Worm (Caenorhabditis elegans) whole organism, late embryonic: ENCODE results near the gene fbxa-65.

Experiments
- ceh-2 ChIP-seq: sonication (generic microtip); optimal IDR thresholded peaks from 2 replicates; lab custom pipeline; 2016; ENCODE audit warnings: missing genotype, missing genetic modification characterization, missing compliant biosample characterization
- ceh-34 ChIP-seq: sonication (generic microtip); optimal IDR thresholded peaks from 2 replicates; lab custom pipeline; 2016; ENCODE audit warnings: mild to moderate bottlenecking, missing genetic modification characterization, missing compliant biosample characterization
- ceh-45 ChIP-seq: fragments of 200-800 bp; sonication (Bioruptor generic); IDR thresholded peaks from 2 replicates; pipeline ENCODE4 v1.3.6; 2022; ENCODE audit warnings: missing genetic modification reagents, missing genetic modification characterization, missing compliant biosample characterization
- eyg-1 ChIP-seq: sonication (generic microtip); optimal IDR thresholded peaks from 2 replicates; lab custom pipeline; 2016; ENCODE audit warnings: missing genotype, missing genetic modification characterization, missing compliant biosample characterization
- fkh-10 ChIP-seq: fragments of 150-350 bp; optimal IDR thresholded peaks from 2 replicates; lab custom pipeline; 2014; ENCODE audit warnings: missing biosample characterization, missing genetic modification reagents, missing genetic modification characterization
- hlh-13 ChIP-seq: fragments of 200-800 bp; sonication (Bioruptor generic); optimal IDR thresholded peaks from 2 replicates; lab custom pipeline; 2018; ENCODE audit warnings: mild to moderate bottlenecking, missing genetic modification characterization, missing compliant biosample characterization
- hlh-30 ChIP-seq: sonication (generic microtip); optimal IDR thresholded peaks from 2 replicates; lab custom pipeline; 2017; ENCODE audit warnings: antibody characterized with exemption, missing genetic modification characterization, missing compliant biosample characterization; ENCODE audit not compliant: insufficient read depth
- hlh-8 ChIP-seq: sonication (generic microtip); optimal IDR thresholded peaks from 2 replicates; lab custom pipeline; 2016; ENCODE audit warnings: missing genotype, missing genetic modification characterization, missing compliant biosample characterization
- nfya-1 ChIP-seq: sonication (generic microtip); optimal IDR thresholded peaks from 2 replicates; lab custom pipeline; 2017; ENCODE audit warnings: missing genetic modification characterization, mild to moderate bottlenecking, missing compliant biosample characterization, antibody characterized with exemption, moderate library complexity
- npax-4 ChIP-seq: sonication (generic microtip); optimal IDR thresholded peaks from 2 replicates; lab custom pipeline; 2016; ENCODE audit warnings: missing genetic modification characterization, missing compliant biosample characterization
- pros-1 ChIP-seq: fragments of 150-350 bp; optimal IDR thresholded peaks from 2 replicates; lab custom pipeline; 2014; ENCODE audit warnings: missing biosample characterization, missing genetic modification reagents, missing genetic modification characterization
- ref-2 ChIP-seq: sonication (generic microtip); optimal IDR thresholded peaks from 2 replicates; lab custom pipeline; 2016; ENCODE audit warnings: missing genetic modification characterization, missing compliant biosample characterization
- tbx-7 ChIP-seq: sonication (generic microtip); optimal IDR thresholded peaks from 2 replicates; lab custom pipeline; 2016; ENCODE audit warnings: missing genotype, missing genetic modification characterization, missing compliant biosample characterization
- ttx-3 ChIP-seq: sonication (generic microtip); optimal IDR thresholded peaks from 2 replicates; lab custom pipeline; 2016; ENCODE audit warnings: missing genetic modification reagents, missing genetic modification characterization, missing compliant biosample characterization

DNA sequence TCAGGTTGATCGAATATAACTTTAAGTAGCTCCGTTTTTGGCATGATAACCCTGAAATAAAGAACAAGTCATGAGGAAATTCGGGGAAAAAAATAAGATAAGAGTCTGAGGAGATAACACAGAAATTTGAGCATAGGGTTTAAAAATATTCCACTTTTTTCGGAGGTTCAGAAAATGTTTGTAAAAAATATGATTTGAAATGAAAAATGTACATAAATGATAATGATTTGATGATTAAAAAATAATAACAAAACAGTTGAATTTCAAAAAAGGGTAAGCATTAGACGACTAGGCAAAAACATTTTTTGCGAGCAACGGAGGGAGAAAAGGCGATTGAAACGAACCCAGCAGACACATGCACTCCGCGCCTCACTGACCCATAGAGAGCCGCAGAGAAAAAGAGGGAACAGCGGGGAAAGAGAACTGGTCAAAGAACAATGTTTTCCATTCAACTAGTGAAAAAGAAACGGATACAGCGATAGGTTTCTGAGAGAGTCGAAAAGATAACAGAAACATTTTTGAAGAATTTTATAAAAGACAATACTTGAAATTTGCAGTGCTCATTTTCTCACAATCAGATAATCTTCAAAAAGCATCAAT is 34.1 kb downstream of the fbxa-65 start, which contains the start of gene arrd-18:
- TF ChIP-seq hlh-30 (no peak), fkh-10 (no peak), ref-2 (tag; lab: Kevin White, UChicago) (no peak), ceh-34 (tag; lab: Kevin White, UChicago) (no peak), ttx-3 (tag; lab: Kevin White, UChicago) (no peak), nfya-1 (tag; lab: Kevin White, UChicago) (no peak), pros-1 (tag; lab: Kevin White, UChicago) (no peak), hlh-13 (GFP tag; lab: Kevin White, UChicago) (no peak), ceh-45 (GFP tag; lab: Robert Waterston, UW) (no peak), ceh-2 (tag; lab: Kevin White, UChicago) (no peak), eyg-1 (tag; lab: Kevin White, UChicago) (no peak), npax-4 (tag; lab: Kevin White, UChicago) (no peak), tbx-7 (tag; lab: Kevin White, UChicago) (no peak), hlh-8 (tag; lab: Kevin White, UChicago) (no peak)
